Worm (Caenorhabditis elegans): ENCODE data around the gene nhr-104.

ce11 chrIV:4760378-4761084, 28.0 kb downstream of the nhr-104 start, which contains the start of the genes memi-1 and cyp-31A3:
- TF ChIP-seq aly-1 (tag; optimal IDR thresholded peaks at IDR 0.05) (no peak), flt-1 (GFP tag; IDR thresholded peaks at IDR 0.05) (no peak)
